Fruit fly (Drosophila melanogaster): ENCODE data around the gene Kap-alpha1.

Gene Kap-alpha1

DNA sequence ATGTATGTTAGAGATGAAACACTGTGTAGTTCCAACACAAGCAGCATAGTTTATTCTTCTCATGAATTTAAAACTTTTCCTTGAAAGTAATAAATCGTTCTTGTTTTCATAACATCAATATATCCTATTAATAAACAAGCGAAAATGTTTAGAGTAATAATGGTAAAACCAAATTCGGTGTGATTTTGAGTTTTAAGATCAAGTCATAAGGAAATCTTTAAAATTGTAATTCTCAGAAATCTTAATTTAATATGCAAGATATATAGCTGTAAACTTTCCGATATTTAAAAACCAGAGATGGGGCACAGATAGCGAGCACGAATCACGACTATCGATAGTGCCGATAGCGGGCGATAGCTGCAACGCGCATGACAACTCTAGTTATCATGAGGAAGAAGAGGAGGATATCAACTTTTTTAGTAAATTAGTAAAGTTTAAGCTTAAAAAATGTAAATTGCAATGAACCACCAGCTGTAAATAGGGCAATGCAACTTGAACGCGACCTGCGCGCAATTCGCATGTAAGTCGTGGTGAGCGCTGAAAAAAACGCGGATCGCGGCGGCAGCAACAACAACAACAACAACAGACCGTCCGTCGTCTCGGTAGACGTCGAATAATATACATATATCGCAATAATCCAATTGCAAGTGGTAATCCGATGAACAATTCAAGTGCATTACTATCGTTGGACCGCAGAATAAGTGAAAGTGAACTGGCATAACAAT is 10.9 kb downstream of the Kap-alpha1 start, which contains the start of the genes Fibp and Deaf1 (continued):
- TF ChIP-seq CG11696 (GFP tag; IDR thresholded peaks at IDR 0.05), result no peak
- peak; percentile 68 for TF ChIP-seq gfzf (GFP tag; optimal IDR thresholded peaks at IDR 0.05)
- peak; percentile 46 for TF ChIP-seq CG1792 (GFP tag; optimal IDR thresholded peaks at IDR 0.05)
- TF ChIP-seq CG31441 (GFP tag; IDR thresholded peaks at IDR 0.05), result peak; percentile 70
- peak; percentile 70 for TF ChIP-seq Ptx1 (GFP tag; IDR thresholded peaks at IDR 0.05)
- TF ChIP-seq psq (GFP tag; optimal IDR thresholded peaks at IDR 0.05), result peak; percentile 39
- peak; percentile 95 for TF ChIP-seq tna (GFP tag; IDR thresholded peaks at IDR 0.05; ENCODE audit: partially characterized antibody)
- TF ChIP-seq Fer3 (tag; optimal IDR thresholded peaks at IDR 0.05), result peak; percentile 74
- TF ChIP-seq CG18619 (GFP tag; optimal IDR thresholded peaks at IDR 0.05), result peak; percentile 61
- no peak for TF ChIP-seq Lim3 (GFP tag; IDR thresholded peaks at IDR 0.05)
- TF ChIP-seq gcm2 (GFP tag; optimal IDR thresholded peaks at IDR 0.05), result peak; percentile 14
- TF ChIP-seq CG11085 (GFP tag; IDR thresholded peaks at IDR 0.05), result peak; percentile 62
- TF ChIP-seq Mad (GFP tag; optimal IDR thresholded peaks at IDR 0.05), result peak; percentile 55
- TF ChIP-seq MBD-R2 (GFP tag; IDR thresholded peaks at IDR 0.05), result peak; percentile 75
- TF ChIP-seq nau (GFP tag; optimal IDR thresholded peaks at IDR 0.05), result no peak
- peak; percentile 82 for TF ChIP-seq tx (GFP tag; optimal IDR thresholded peaks at IDR 0.05)
- peak; percentile 97 for TF ChIP-seq Scr (GFP tag; IDR thresholded peaks at IDR 0.05; ENCODE audit: partially characterized antibody)
- peak; percentile 77 to 84 for TF ChIP-seq dpn (GFP tag; optimal IDR thresholded peaks at IDR 0.05)
- TF ChIP-seq Dad (GFP tag; optimal IDR thresholded peaks at IDR 0.05), result peak; percentile 79
- no peak for TF ChIP-seq CG7745 (tag; optimal IDR thresholded peaks at IDR 0.05)
- TF ChIP-seq Sry-δ (GFP tag; optimal IDR thresholded peaks at IDR 0.05), result peak; percentile 98
- TF ChIP-seq fd102C (GFP tag; optimal IDR thresholded peaks at IDR 0.05), result no peak
- no peak for TF ChIP-seq CG6765 (GFP tag; optimal IDR thresholded peaks at IDR 0.05)
- TF ChIP-seq dysf (GFP tag; IDR thresholded peaks at IDR 0.05), result peak; percentile 66; the same call in 2 of the 3 replicates
- TF ChIP-seq CG17186 (GFP tag; optimal IDR thresholded peaks at IDR 0.05), result peak; percentile 58
- TF ChIP-seq usp (GFP tag; optimal IDR thresholded peaks at IDR 0.05), result no peak
- peak in 1 of 2 experiments; percentile 39 for TF ChIP-seq Dfd (GFP tag; optimal IDR thresholded peaks at IDR 0.05)
- TF ChIP-seq dmrt11E (tag; optimal IDR thresholded peaks at IDR 0.05), result peak; percentile 79
- peak; percentile 87 for TF ChIP-seq CG14710 (tag; optimal IDR thresholded peaks at IDR 0.05)
- no peak for TF ChIP-seq cwo (GFP tag; optimal IDR thresholded peaks at IDR 0.05)
- peak; percentile 39; the same call in 1 of the 2 replicates for TF ChIP-seq ranshi (GFP tag; IDR thresholded peaks at IDR 0.05)
- TF ChIP-seq dan (GFP tag; IDR thresholded peaks at IDR 0.05), result no peak
- peak; percentile 72 for TF ChIP-seq CG33557 (GFP tag; optimal IDR thresholded peaks at IDR 0.05)
- peak; percentile 70 for TF ChIP-seq Deaf1 (tag; optimal IDR thresholded peaks at IDR 0.05)
- no peak for TF ChIP-seq CG7271 (tag; optimal IDR thresholded peaks at IDR 0.05)
- TF ChIP-seq exex (tag; optimal IDR thresholded peaks at IDR 0.05), result peak; percentile 42
- peak; percentile 43 for TF ChIP-seq CG1603 (tag; optimal IDR thresholded peaks at IDR 0.05)
- peak; percentile 67 for TF ChIP-seq HmgZ (tag; optimal IDR thresholded peaks at IDR 0.05)
- no peak for TF ChIP-seq Vsx1 (GFP tag; optimal IDR thresholded peaks at IDR 0.05)
- TF ChIP-seq Mrtf (GFP tag; IDR thresholded peaks at IDR 0.05), result 0 out of 3 replicates have a peak, but pooled peaks have one; percentile 39
- TF ChIP-seq PHDP (tag; optimal IDR thresholded peaks at IDR 0.05), result peak; percentile 68
- TF ChIP-seq run (tag; optimal IDR thresholded peaks at IDR 0.05), result no peak
- TF ChIP-seq sim (GFP tag; IDR thresholded peaks at IDR 0.05), result no peak
- TF ChIP-seq corto (GFP tag; optimal IDR thresholded peaks at IDR 0.05), result no peak
- no peak for TF ChIP-seq gt (GFP tag; IDR thresholded peaks at IDR 0.05)
- TF ChIP-seq Oaz (GFP tag; IDR thresholded peaks at IDR 0.05), result peak; percentile 44; the same call in 1 of the 2 replicates
- peak; percentile 61 for TF ChIP-seq unpg (GFP tag; optimal IDR thresholded peaks at IDR 0.05)
- TF ChIP-seq zfh1 (GFP tag; IDR thresholded peaks at IDR 0.05), result peak; percentile 53; the same call in 2 of the 3 replicates
- TF ChIP-seq Awh (GFP tag; IDR thresholded peaks at IDR 0.05), result no peak

Measured in whole organism, embryonic.